Fruit fly (Drosophila melanogaster): ENCODE results near the gene Alms1a.

Gene Alms1a

DNA sequence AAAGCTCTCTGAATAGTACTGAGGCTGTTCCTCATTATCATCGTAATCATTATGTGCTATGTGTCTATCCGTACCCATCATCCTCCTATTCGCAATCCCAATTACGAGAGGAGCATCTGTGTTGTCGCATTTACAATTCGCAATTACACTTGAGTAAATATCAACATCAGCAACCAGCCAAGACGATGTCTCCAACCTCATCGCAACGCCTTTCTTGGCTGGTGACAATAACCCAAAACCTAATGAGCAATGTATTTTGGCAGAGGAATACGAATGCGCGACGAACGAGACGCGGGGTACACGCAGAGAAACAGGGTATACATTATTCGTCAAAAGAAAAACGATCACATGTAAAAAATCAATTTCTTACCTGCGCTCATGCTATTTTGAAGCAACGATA lies 25.3 kb downstream of the Alms1a start (continued):
- no peak for TF ChIP-seq Blimp-1 (GFP tag; optimal IDR thresholded peaks at IDR 0.05)
- peak; percentile 41 for TF ChIP-seq Met (GFP tag; optimal IDR thresholded peaks at IDR 0.05)
- TF ChIP-seq CG10669 (GFP tag; optimal IDR thresholded peaks at IDR 0.05), result no peak
- TF ChIP-seq Hr38 (GFP tag; optimal IDR thresholded peaks at IDR 0.05), result no peak
- no peak for TF ChIP-seq acj6 (GFP tag; optimal IDR thresholded peaks at IDR 0.05)
- no peak for TF ChIP-seq salr (GFP tag; optimal IDR thresholded peaks at IDR 0.05)
- no peak for TF ChIP-seq topi (GFP tag; optimal IDR thresholded peaks at IDR 0.05)

dm6 chrX:4609737-4610136 lies 26.1 kb downstream of the Alms1a start:
- TF ChIP-seq Eip78C (GFP tag), result peak; percentile 31
- no peak for TF ChIP-seq spab (GFP tag; optimal IDR thresholded peaks at IDR 0.05)
- peak; percentile 88 for TF ChIP-seq fkh (GFP tag; optimal IDR thresholded peaks at IDR 0.05)

- TF ChIP-seq Smox (GFP tag; optimal IDR thresholded peaks at IDR 0.05) (no peak), fkh (GFP tag; optimal IDR thresholded peaks at IDR 0.05) (peak; percentile 29)
These were observed 29.4 kb downstream of the Alms1a start for dm6 chrX:4606447-4606846.

DNA sequence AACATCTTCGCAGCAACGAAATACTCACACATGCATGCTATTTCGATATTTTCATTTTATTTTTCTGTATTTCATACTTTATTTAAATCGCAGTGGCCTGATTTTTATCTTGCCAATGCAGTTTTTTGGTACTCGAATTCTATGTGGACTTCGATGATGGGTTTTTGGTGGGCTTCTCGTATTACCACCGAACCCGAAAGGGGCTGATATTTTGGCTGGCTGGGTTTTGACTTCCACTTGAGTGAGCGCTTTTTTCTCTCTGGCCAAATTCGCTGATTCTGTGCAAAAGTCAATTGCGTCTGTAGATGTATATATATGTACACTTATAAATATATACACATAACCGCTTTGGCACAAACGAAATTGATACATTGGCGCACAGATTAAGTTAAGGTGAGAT lies 30.5 kb downstream of the Alms1a start:
- TF ChIP-seq cyc (GFP tag; optimal IDR thresholded peaks at IDR 0.05) (no peak), pdm3 (GFP tag; optimal IDR thresholded peaks at IDR 0.05) (no peak), CG8319 (GFP tag; optimal IDR thresholded peaks at IDR 0.05) (no peak), vri (GFP tag; optimal IDR thresholded peaks at IDR 0.05) (no peak), CG11762 (GFP tag; optimal IDR thresholded peaks at IDR 0.05; ENCODE audit: insufficient read depth) (no peak), fkh (GFP tag; optimal IDR thresholded peaks at IDR 0.05) (no peak), topi (GFP tag; optimal IDR thresholded peaks at IDR 0.05) (no peak), CG11902 (GFP tag; optimal IDR thresholded peaks at IDR 0.05) (no peak), Hr4 (GFP tag; optimal IDR thresholded peaks at IDR 0.05) (no peak), CG4318 (GFP tag; optimal IDR thresholded peaks at IDR 0.05) (no peak), Smox (GFP tag; optimal IDR thresholded peaks at IDR 0.05) (no peak), ss (GFP tag; optimal IDR thresholded peaks at IDR 0.05) (no peak), salr (GFP tag; optimal IDR thresholded peaks at IDR 0.05) (no peak), CG6276 (GFP tag; optimal IDR thresholded peaks at IDR 0.05) (no peak), CG6163 (GFP tag; IDR thresholded peaks at IDR 0.05) (no peak), CG6808 (GFP tag; optimal IDR thresholded peaks at IDR 0.05) (no peak), CG8119 (GFP tag; IDR thresholded peaks at IDR 0.05) (no peak), CG8632 (GFP tag; optimal IDR thresholded peaks at IDR 0.05) (no peak), Hr38 (GFP tag; optimal IDR thresholded peaks at IDR 0.05) (no peak)

dm6 chrX:4604553-4604952 lies 31.3 kb downstream of the Alms1a start:
- TF ChIP-seq fd85E (GFP tag; optimal IDR thresholded peaks at IDR 0.05) (no peak), dsx (GFP tag; optimal IDR thresholded peaks at IDR 0.05; ENCODE audit: poor library complexity, severe bottlenecking) (no peak), CG7368 (GFP tag; optimal IDR thresholded peaks at IDR 0.05) (no peak), CG6808 (GFP tag; optimal IDR thresholded peaks at IDR 0.05) (no peak), CG15336 (GFP tag; IDR thresholded peaks at IDR 0.05) (no peak), Sox15 (GFP tag; optimal IDR thresholded peaks at IDR 0.05) (no peak), ss (GFP tag; optimal IDR thresholded peaks at IDR 0.05) (no peak), CG3919 (GFP tag; optimal IDR thresholded peaks at IDR 0.05) (no peak), CG11902 (GFP tag; optimal IDR thresholded peaks at IDR 0.05) (no peak), Eip78C (GFP tag) (no peak), lz (GFP tag; optimal IDR thresholded peaks at IDR 0.05) (no peak), pdm3 (GFP tag; optimal IDR thresholded peaks at IDR 0.05) (no peak), dac (GFP tag; optimal IDR thresholded peaks at IDR 0.05) (no peak), CG8319 (GFP tag; optimal IDR thresholded peaks at IDR 0.05) (no peak), CG6163 (GFP tag; IDR thresholded peaks at IDR 0.05) (no peak), CG31627 (GFP tag; optimal IDR thresholded peaks at IDR 0.05) (no peak), CG34406 (GFP tag; optimal IDR thresholded peaks at IDR 0.05) (no peak), Ets21C (GFP tag; optimal IDR thresholded peaks at IDR 0.05) (no peak)

All from whole organism, prepupa.